Fruit fly (Drosophila melanogaster) whole organism: ENCODE data around the gene PolE1.

Source experiments
- CG8478 ChIP-seq: fragments of >200 bp; optimal IDR thresholded peaks from 2 replicates; lab custom pipeline; 2018; ENCODE audit warnings: inconsistent platforms
- Dll ChIP-seq: fragments of >200 bp; optimal IDR thresholded peaks from 2 replicates; lab custom pipeline; 2017
- EcR ChIP-seq, 2 experiments: fragments of >200 bp; optimal IDR thresholded peaks; 2 replicates each; lab custom pipeline; 2017; ENCODE audit warnings: missing biosample characterization in 2 of 2, missing genetic modification characterization in 2 of 2, missing genetic modification reagents in 2 of 2
- pan ChIP-seq: fragments of >200 bp; optimal IDR thresholded peaks from 2 replicates; lab custom pipeline; 2017
- psq ChIP-seq: fragments of >200 bp; optimal IDR thresholded peaks from 2 replicates; lab custom pipeline; 2017
- usp ChIP-seq: fragments of >200 bp; optimal IDR thresholded peaks from 2 replicates; lab custom pipeline; 2017; ENCODE audit warnings: missing biosample characterization, missing genetic modification characterization, mixed read lengths

PolE1 gene

dm6 chr3R:23315630-23316029 lies 32.3 kb upstream of the PolE1 start:
- no peak for TF ChIP-seq pan
- TF ChIP-seq Dll (lab: Kevin White, UChicago): no peak
- TF ChIP-seq usp (GFP tag; lab: Kevin White, UChicago): no peak
- no peak for TF ChIP-seq EcR (GFP tag; optimal IDR thresholded peaks at IDR 0.05; lab: Kevin White, UChicago)
- no peak for TF ChIP-seq CG8478 (lab: Kevin White, UChicago)
- no peak for TF ChIP-seq psq (lab: Kevin White, UChicago)

dm6 chr3R:23316867-23317266 lies 31.1 kb upstream of the PolE1 start:
- TF ChIP-seq CG8478 (lab: Kevin White, UChicago) (no peak), EcR (GFP tag; optimal IDR thresholded peaks at IDR 0.05; lab: Kevin White, UChicago) (no peak), psq (lab: Kevin White, UChicago) (no peak), usp (GFP tag; lab: Kevin White, UChicago) (no peak), Dll (lab: Kevin White, UChicago) (no peak), pan (no peak)

dm6 chr3R:23318928-23319327 lies 29.0 kb upstream of the PolE1 start:
- no peak for TF ChIP-seq CG8478 (lab: Kevin White, UChicago)
- TF ChIP-seq EcR (GFP tag; optimal IDR thresholded peaks at IDR 0.05; lab: Kevin White, UChicago): no peak
- no peak for TF ChIP-seq usp (GFP tag; lab: Kevin White, UChicago)
- no peak for TF ChIP-seq Dll (lab: Kevin White, UChicago)
- TF ChIP-seq pan: no peak
- TF ChIP-seq psq (lab: Kevin White, UChicago): no peak

- no peak for TF ChIP-seq EcR (GFP tag; optimal IDR thresholded peaks at IDR 0.05; lab: Kevin White, UChicago)
- TF ChIP-seq usp (GFP tag; lab: Kevin White, UChicago): no peak
- TF ChIP-seq pan: no peak
- no peak for TF ChIP-seq Dll (lab: Kevin White, UChicago)
- TF ChIP-seq CG8478 (lab: Kevin White, UChicago): no peak
- no peak for TF ChIP-seq psq (lab: Kevin White, UChicago)
Observed at dm6 chr3R:23320251-23320650, 27.7 kb upstream of the PolE1 start.

dm6 chr3R:23323639-23324350 lies 24.1 kb upstream of the PolE1 start:
- TF ChIP-seq usp (GFP tag; lab: Kevin White, UChicago): no peak
- TF ChIP-seq EcR (GFP tag; optimal IDR thresholded peaks at IDR 0.05; lab: Kevin White, UChicago): no peak
- no peak for TF ChIP-seq psq (lab: Kevin White, UChicago)
- TF ChIP-seq Dll (lab: Kevin White, UChicago): no peak
- TF ChIP-seq pan: no peak
- no peak for TF ChIP-seq CG8478 (lab: Kevin White, UChicago)

- TF ChIP-seq EcR (GFP tag; optimal IDR thresholded peaks at IDR 0.05; lab: Kevin White, UChicago) (no peak), psq (lab: Kevin White, UChicago) (no peak), pan (no peak), usp (GFP tag; lab: Kevin White, UChicago) (no peak)
Observed at dm6 chr3R:23325710-23326109, 22.2 kb upstream of the PolE1 start.

- TF ChIP-seq EcR (GFP tag; optimal IDR thresholded peaks at IDR 0.05; lab: Kevin White, UChicago) (peak in 1 of 2 experiments; percentile 49), CG8478 (lab: Kevin White, UChicago) (no peak)
Observed at dm6 chr3R:23326292-23326691, 21.6 kb upstream of the PolE1 start.

dm6 chr3R:23327707-23328106 lies 20.2 kb upstream of the PolE1 start:
- TF ChIP-seq Dll (lab: Kevin White, UChicago): no peak

dm6 chr3R:23331280-23331679 lies 16.6 kb upstream of the PolE1 start:
- TF ChIP-seq pan (no peak), EcR (GFP tag; optimal IDR thresholded peaks at IDR 0.05; lab: Kevin White, UChicago) (no peak), CG8478 (lab: Kevin White, UChicago) (no peak), psq (lab: Kevin White, UChicago) (no peak), Dll (lab: Kevin White, UChicago) (no peak), usp (GFP tag; lab: Kevin White, UChicago) (no peak)

- TF ChIP-seq usp (GFP tag; lab: Kevin White, UChicago) (no peak), CG8478 (lab: Kevin White, UChicago) (no peak), EcR (GFP tag; optimal IDR thresholded peaks at IDR 0.05; lab: Kevin White, UChicago) (no peak), psq (lab: Kevin White, UChicago) (no peak), Dll (lab: Kevin White, UChicago) (no peak), pan (no peak)
Observed at dm6 chr3R:23331865-23332367, 16.0 kb upstream of the PolE1 start.

dm6 chr3R:23332535-23333333 lies 15.2 kb upstream of the PolE1 start:
- no peak for TF ChIP-seq CG8478 (lab: Kevin White, UChicago)
- no peak for TF ChIP-seq Dll (lab: Kevin White, UChicago)
- TF ChIP-seq pan: no peak
- no peak for TF ChIP-seq EcR (GFP tag; optimal IDR thresholded peaks at IDR 0.05; lab: Kevin White, UChicago)
- no peak for TF ChIP-seq usp (GFP tag; lab: Kevin White, UChicago)
- no peak for TF ChIP-seq psq (lab: Kevin White, UChicago)
